Worm (Caenorhabditis elegans) whole organism, midembryonic: Measurements from ENCODE around the gene cutl-27.

Experiments used
- cog-1 ChIP-seq: sonication (generic microtip); optimal IDR thresholded peaks from 2 replicates; lab custom pipeline; 2016; ENCODE audit warnings: missing genetic modification characterization, missing compliant biosample characterization
- flt-1 ChIP-seq: fragments of 200-800 bp; sonication (Bioruptor generic); IDR thresholded peaks from 2 replicates; pipeline ENCODE4 v1.3.6; 2022; ENCODE audit warnings: missing genetic modification characterization, missing compliant biosample characterization
- ztf-23 ChIP-seq: fragments of 200-800 bp; sonication (Bioruptor generic); IDR thresholded peaks from 2 replicates; pipeline ENCODE4 v1.3.6; 2022; ENCODE audit warnings: missing genetic modification reagents, missing genetic modification characterization, missing compliant biosample characterization

- TF ChIP-seq flt-1, result no peak
- TF ChIP-seq cog-1 (tag; lab: Kevin White, UChicago), result no peak
- no peak for TF ChIP-seq ztf-23 (GFP tag; lab: Robert Waterston, UW)
Measured at ce11 chrIV:11919067-11919466, 40.7 kb downstream of the cutl-27 start.
